Worm (Caenorhabditis elegans) whole organism, late embryonic: ENCODE results near the gene rsf-1.

Experiments
- Y22D7AL.16 ChIP-seq: sonication (generic microtip); optimal IDR thresholded peaks from 2 replicates; lab custom pipeline; 2016; ENCODE audit warnings: missing genetic modification characterization, missing compliant biosample characterization
- ceh-14 ChIP-seq: sonication (generic microtip); optimal IDR thresholded peaks from 2 replicates; lab custom pipeline; 2016; ENCODE audit warnings: missing genotype, missing genetic modification characterization, missing compliant biosample characterization
- hlh-15 ChIP-seq: sonication (generic microtip); optimal IDR thresholded peaks from 2 replicates; lab custom pipeline; 2016; ENCODE audit warnings: missing genetic modification characterization, missing compliant biosample characterization
- mec-3 ChIP-seq: sonication (generic microtip); optimal IDR thresholded peaks from 2 replicates; lab custom pipeline; 2016; ENCODE audit warnings: borderline replicate concordance, missing genetic modification characterization, missing compliant biosample characterization
- nhr-11 ChIP-seq: fragments of 150-350 bp; optimal IDR thresholded peaks from 2 replicates; lab custom pipeline; 2014; ENCODE audit warnings: missing biosample characterization, missing genetic modification characterization
- pax-1 ChIP-seq: fragments of 150-350 bp; optimal IDR thresholded peaks from 2 replicates; lab custom pipeline; 2014; ENCODE audit warnings: missing biosample characterization, missing genetic modification characterization
- rnt-1 ChIP-seq: sonication (generic microtip); optimal IDR thresholded peaks from 2 replicates; lab custom pipeline; 2016; ENCODE audit warnings: missing genetic modification characterization, missing compliant biosample characterization
- sox-4 ChIP-seq: sonication (generic microtip); optimal IDR thresholded peaks from 2 replicates; lab custom pipeline; 2017; ENCODE audit warnings: mild to moderate bottlenecking, missing genetic modification characterization, inconsistent platforms, missing compliant biosample characterization
- syd-9 ChIP-seq: sonication (generic microtip); optimal IDR thresholded peaks from 2 replicates; lab custom pipeline; 2016; ENCODE audit warnings: mild to moderate bottlenecking, missing genetic modification characterization, moderate library complexity, missing compliant biosample characterization
- unc-42 ChIP-seq: sonication (generic microtip); optimal IDR thresholded peaks from 2 replicates; lab custom pipeline; 2016; ENCODE audit warnings: missing genotype, missing genetic modification characterization, missing compliant biosample characterization
- ztf-16 ChIP-seq: sonication (generic microtip); optimal IDR thresholded peaks from 2 replicates; lab custom pipeline; 2017; ENCODE audit warnings: missing genetic modification characterization, missing compliant biosample characterization

ce11 chrII:11349892-11350291 lies 43.7 kb downstream of the rsf-1 start, which contains the start of gene dph-5:
- TF ChIP-seq nhr-11 (tag; lab: Kevin White, UChicago) (no peak), sox-4 (tag; lab: Kevin White, UChicago) (no peak), Y22D7AL.16 (tag; lab: Kevin White, UChicago) (no peak), ztf-16 (tag; lab: Kevin White, UChicago) (no peak), unc-42 (tag; lab: Kevin White, UChicago) (no peak), pax-1 (tag; lab: Kevin White, UChicago) (no peak), mec-3 (no peak), hlh-15 (tag; lab: Kevin White, UChicago) (no peak), syd-9 (no peak), rnt-1 (tag; lab: Kevin White, UChicago) (no peak), ceh-14 (no peak)
